Worm (Caenorhabditis elegans) whole organism, late embryonic: ENCODE results near the gene D1086.3.
A peak's percentile ranks its signal among the peaks of the same experiment; 100 is the strongest.

Experiments used
- C08G9.2 ChIP-seq: sonication (generic microtip); optimal IDR thresholded peaks from 2 replicates; lab custom pipeline; 2016; ENCODE audit warnings: mild to moderate bottlenecking, missing genetic modification characterization, moderate library complexity, missing compliant biosample characterization
- C38D4.7 ChIP-seq: fragments of 200-800 bp; sonication (Bioruptor generic); optimal IDR thresholded peaks from 2 replicates; lab custom pipeline; 2018; ENCODE audit warnings: mild to moderate bottlenecking, missing genetic modification characterization, moderate library complexity, missing compliant biosample characterization
- Y22D7AL.16 ChIP-seq: sonication (generic microtip); optimal IDR thresholded peaks from 2 replicates; lab custom pipeline; 2016; ENCODE audit warnings: missing genetic modification characterization, missing compliant biosample characterization
- ahr-1 ChIP-seq: sonication (generic microtip); optimal IDR thresholded peaks from 2 replicates; lab custom pipeline; 2016; ENCODE audit warnings: missing genetic modification characterization, missing compliant biosample characterization
- ama-1 ChIP-seq: fragments of 150-350 bp; optimal IDR thresholded peaks from 2 replicates; lab custom pipeline; 2014
- ceh-18 ChIP-seq: sonication (generic microtip); optimal IDR thresholded peaks from 2 replicates; lab custom pipeline; 2016; ENCODE audit warnings: missing genetic modification characterization, missing compliant biosample characterization
- ceh-2 ChIP-seq: sonication (generic microtip); optimal IDR thresholded peaks from 2 replicates; lab custom pipeline; 2016; ENCODE audit warnings: missing genotype, missing genetic modification characterization, missing compliant biosample characterization
- ceh-22 ChIP-seq: sonication (generic microtip); optimal IDR thresholded peaks from 2 replicates; lab custom pipeline; 2017; ENCODE audit warnings: missing biosample characterization, missing genetic modification characterization
- ceh-30 ChIP-seq: fragments of 150-350 bp; optimal IDR thresholded peaks from 2 replicates; lab custom pipeline; 2014; ENCODE audit warnings: missing biosample characterization, missing genetic modification characterization
- ceh-34 ChIP-seq: sonication (generic microtip); optimal IDR thresholded peaks from 2 replicates; lab custom pipeline; 2016; ENCODE audit warnings: mild to moderate bottlenecking, missing genetic modification characterization, missing compliant biosample characterization
- ceh-45 ChIP-seq: fragments of 200-800 bp; sonication (Bioruptor generic); IDR thresholded peaks from 2 replicates; pipeline ENCODE4 v1.3.6; 2022; ENCODE audit warnings: missing genetic modification reagents, missing genetic modification characterization, missing compliant biosample characterization
- ceh-48 ChIP-seq: sonication (generic microtip); optimal IDR thresholded peaks from 2 replicates; lab custom pipeline; 2016; ENCODE audit warnings: missing genetic modification characterization, inconsistent platforms, missing compliant biosample characterization
- ceh-6 ChIP-seq: fragments of 200-800 bp; sonication (Bioruptor generic); optimal IDR thresholded peaks from 2 replicates; lab custom pipeline; 2018; ENCODE audit warnings: mild to moderate bottlenecking, missing genetic modification characterization, missing compliant biosample characterization
- ceh-9 ChIP-seq: sonication (generic microtip); optimal IDR thresholded peaks from 2 replicates; lab custom pipeline; 2016; ENCODE audit warnings: mild to moderate bottlenecking, missing genetic modification characterization, inconsistent platforms, missing compliant biosample characterization
- dve-1 ChIP-seq: sonication (generic microtip); optimal IDR thresholded peaks from 2 replicates; lab custom pipeline; 2017; ENCODE audit warnings: antibody characterized with exemption, mild to moderate bottlenecking, missing genetic modification characterization, missing compliant biosample characterization
- elt-2 ChIP-seq: sonication (generic microtip); optimal IDR thresholded peaks from 2 replicates; lab custom pipeline; 2016; ENCODE audit warnings: missing genetic modification reagents, missing genetic modification characterization, missing compliant biosample characterization
- elt-4 ChIP-seq: sonication (generic microtip); optimal IDR thresholded peaks from 2 replicates; lab custom pipeline; 2016; ENCODE audit warnings: missing genetic modification characterization, missing compliant biosample characterization
- ets-4 ChIP-seq: sonication (generic microtip); optimal IDR thresholded peaks from 2 replicates; lab custom pipeline; 2016; ENCODE audit warnings: missing genetic modification characterization, missing compliant biosample characterization
- eyg-1 ChIP-seq: sonication (generic microtip); optimal IDR thresholded peaks from 2 replicates; lab custom pipeline; 2016; ENCODE audit warnings: missing genotype, missing genetic modification characterization, missing compliant biosample characterization
- fax-1 ChIP-seq: sonication (generic microtip); optimal IDR thresholded peaks from 2 replicates; lab custom pipeline; 2016; ENCODE audit warnings: missing genotype, missing genetic modification characterization, missing compliant biosample characterization
- fkh-10 ChIP-seq: fragments of 150-350 bp; optimal IDR thresholded peaks from 2 replicates; lab custom pipeline; 2014; ENCODE audit warnings: missing biosample characterization, missing genetic modification reagents, missing genetic modification characterization
- fkh-6 ChIP-seq: sonication (generic microtip); optimal IDR thresholded peaks from 2 replicates; lab custom pipeline; 2016; ENCODE audit warnings: missing genetic modification characterization, missing compliant biosample characterization
- gmeb-2 ChIP-seq: sonication (generic microtip); optimal IDR thresholded peaks from 2 replicates; lab custom pipeline; 2016; ENCODE audit warnings: missing genetic modification characterization, inconsistent platforms, missing compliant biosample characterization
- hlh-6 ChIP-seq: sonication (generic microtip); optimal IDR thresholded peaks from 2 replicates; lab custom pipeline; 2016; ENCODE audit warnings: missing genotype, missing genetic modification characterization, missing compliant biosample characterization
- lim-6 ChIP-seq: sonication (generic microtip); optimal IDR thresholded peaks from 2 replicates; lab custom pipeline; 2016; ENCODE audit warnings: missing genetic modification characterization, missing compliant biosample characterization
- mec-3 ChIP-seq: sonication (generic microtip); optimal IDR thresholded peaks from 2 replicates; lab custom pipeline; 2016; ENCODE audit warnings: borderline replicate concordance, missing genetic modification characterization, missing compliant biosample characterization
- nfya-1 ChIP-seq: sonication (generic microtip); optimal IDR thresholded peaks from 2 replicates; lab custom pipeline; 2017; ENCODE audit warnings: missing genetic modification characterization, mild to moderate bottlenecking, missing compliant biosample characterization, antibody characterized with exemption, moderate library complexity
- nhr-232 ChIP-seq: sonication (generic microtip); optimal IDR thresholded peaks from 2 replicates; lab custom pipeline; 2016; ENCODE audit warnings: missing genetic modification characterization, missing compliant biosample characterization
- odd-2 ChIP-seq: sonication (generic microtip); optimal IDR thresholded peaks from 2 replicates; lab custom pipeline; 2017; ENCODE audit warnings: antibody characterized with exemption, mild to moderate bottlenecking, missing genetic modification characterization, missing compliant biosample characterization
- pag-3 ChIP-seq: sonication (generic microtip); optimal IDR thresholded peaks from 2 replicates; lab custom pipeline; 2016; ENCODE audit warnings: missing compliant biosample characterization, missing genetic modification characterization, borderline replicate concordance
- pax-1 ChIP-seq: fragments of 150-350 bp; optimal IDR thresholded peaks from 2 replicates; lab custom pipeline; 2014; ENCODE audit warnings: missing biosample characterization, missing genetic modification characterization
- pha-2 ChIP-seq: sonication (generic microtip); optimal IDR thresholded peaks from 2 replicates; lab custom pipeline; 2017; ENCODE audit warnings: mild to moderate bottlenecking, missing genetic modification characterization, missing compliant biosample characterization
- pha-4 ChIP-seq: fragments of 150-350 bp; optimal IDR thresholded peaks from 2 replicates; lab custom pipeline; 2018; ENCODE audit warnings: missing biosample characterization, missing genetic modification reagents, missing genetic modification characterization
- pqm-1 ChIP-seq: sonication (generic microtip); optimal IDR thresholded peaks from 2 replicates; lab custom pipeline; 2016; ENCODE audit warnings: missing genetic modification characterization, missing compliant biosample characterization
- pros-1 ChIP-seq: fragments of 150-350 bp; optimal IDR thresholded peaks from 2 replicates; lab custom pipeline; 2014; ENCODE audit warnings: missing biosample characterization, missing genetic modification reagents, missing genetic modification characterization
- ref-2 ChIP-seq: sonication (generic microtip); optimal IDR thresholded peaks from 2 replicates; lab custom pipeline; 2016; ENCODE audit warnings: missing genetic modification characterization, missing compliant biosample characterization
- sdc-2 ChIP-seq: sonication (generic microtip); optimal IDR thresholded peaks from 2 replicates; lab custom pipeline; 2016; ENCODE audit warnings: missing genotype, missing genetic modification characterization, missing compliant biosample characterization
- sox-2 ChIP-seq: fragments of 200-800 bp; sonication (Bioruptor generic); IDR thresholded peaks from 2 replicates; pipeline ENCODE4 v1.3.6; 2022; ENCODE audit warnings: missing genetic modification reagents, missing genetic modification characterization, missing compliant biosample characterization
- tbx-2 ChIP-seq: sonication (generic microtip); optimal IDR thresholded peaks from 2 replicates; lab custom pipeline; 2016; ENCODE audit warnings: missing genetic modification characterization, missing compliant biosample characterization
- tbx-7 ChIP-seq: sonication (generic microtip); optimal IDR thresholded peaks from 2 replicates; lab custom pipeline; 2016; ENCODE audit warnings: missing genotype, missing genetic modification characterization, missing compliant biosample characterization
- ttx-3 ChIP-seq: sonication (generic microtip); optimal IDR thresholded peaks from 2 replicates; lab custom pipeline; 2016; ENCODE audit warnings: missing genetic modification reagents, missing genetic modification characterization, missing compliant biosample characterization
- unc-3 ChIP-seq, 2 experiments: fragments of 200-800 bp in 1 of 2; sonication (Bioruptor generic) in 1 of 2; sonication (generic microtip) in 1 of 2; conservative IDR thresholded peaks in 1 of 2; optimal IDR thresholded peaks in 1 of 2; 2 replicates each; pipeline versions ENCODE4 v1.3.6 to Lab custom; 2016 to 2022; ENCODE audit warnings: missing compliant biosample characterization in 2 of 2, missing genetic modification characterization in 2 of 2, missing genetic modification reagents in 1 of 2
- unc-42 ChIP-seq: sonication (generic microtip); optimal IDR thresholded peaks from 2 replicates; lab custom pipeline; 2016; ENCODE audit warnings: missing genotype, missing genetic modification characterization, missing compliant biosample characterization
- unc-55 ChIP-seq: sonication (generic microtip); optimal IDR thresholded peaks from 2 replicates; lab custom pipeline; 2017; ENCODE audit warnings: missing biosample characterization, missing genetic modification reagents, missing genetic modification characterization
- unc-86 ChIP-seq: sonication (generic microtip); optimal IDR thresholded peaks from 2 replicates; lab custom pipeline; 2016; ENCODE audit warnings: missing genetic modification characterization, missing compliant biosample characterization
- zip-5 ChIP-seq: sonication (generic microtip); optimal IDR thresholded peaks from 2 replicates; lab custom pipeline; 2016; ENCODE audit warnings: missing genetic modification characterization, missing compliant biosample characterization
- ztf-16 ChIP-seq: sonication (generic microtip); optimal IDR thresholded peaks from 2 replicates; lab custom pipeline; 2017; ENCODE audit warnings: missing genetic modification characterization, missing compliant biosample characterization

D1086.3 gene

ce11 chrV:14128858-14129257 is 36.3 kb downstream of the D1086.3 start:
- TF ChIP-seq ceh-22 = no peak
- TF ChIP-seq ahr-1 = no peak
- TF ChIP-seq unc-55 = no peak
- TF ChIP-seq fkh-10 = no peak
- no peak for TF ChIP-seq unc-3 (GFP tag; conservative IDR thresholded peaks at IDR 0.05; lab: Robert Waterston, UW)
- no peak for TF ChIP-seq unc-3 (tag; optimal IDR thresholded peaks at IDR 0.05; lab: Kevin White, UChicago)
- TF ChIP-seq ets-4 = no peak
- TF ChIP-seq lim-6 (tag; lab: Kevin White, UChicago) = no peak
- no peak for TF ChIP-seq elt-2 (tag; lab: Kevin White, UChicago)
- no peak for TF ChIP-seq dve-1 (tag; lab: Kevin White, UChicago)
- no peak for TF ChIP-seq pqm-1 (tag; lab: Kevin White, UChicago)
- TF ChIP-seq eyg-1 (tag; lab: Kevin White, UChicago) = no peak
- TF ChIP-seq Y22D7AL.16 (tag; lab: Kevin White, UChicago) = no peak
- no peak for TF ChIP-seq ama-1 (lab: Kevin White, UChicago)
- TF ChIP-seq tbx-2 (tag; lab: Kevin White, UChicago) = no peak
- TF ChIP-seq odd-2 (tag; lab: Kevin White, UChicago) = no peak
- no peak for TF ChIP-seq sdc-2
- TF ChIP-seq elt-4 = no peak

- TF ChIP-seq ceh-2 (tag; lab: Kevin White, UChicago) (no peak), ttx-3 (peak; percentile 11), unc-42 (tag; lab: Kevin White, UChicago) (peak; percentile 72)
Measured at ce11 chrV:14130226-14130625, 37.6 kb downstream of the D1086.3 start.

- TF ChIP-seq ztf-16 (tag; lab: Kevin White, UChicago) (no peak), unc-86 (tag; lab: Kevin White, UChicago) (no peak), Y22D7AL.16 (tag; lab: Kevin White, UChicago) (no peak), pros-1 (no peak), dve-1 (tag; lab: Kevin White, UChicago) (no peak), sdc-2 (no peak), ceh-9 (tag; lab: Kevin White, UChicago) (no peak), unc-42 (tag; lab: Kevin White, UChicago) (no peak), zip-5 (tag; lab: Kevin White, UChicago) (peak; percentile 2), nhr-232 (tag; lab: Kevin White, UChicago) (no peak), nfya-1 (tag; lab: Kevin White, UChicago) (peak; percentile 4), ama-1 (lab: Kevin White, UChicago) (no peak), pha-4 (tag; lab: Kevin White, UChicago) (no peak), ceh-45 (GFP tag; lab: Robert Waterston, UW) (no peak), pax-1 (tag; lab: Kevin White, UChicago) (no peak), ceh-30 (tag; lab: Kevin White, UChicago) (no peak), hlh-6 (tag; lab: Kevin White, UChicago) (no peak), ceh-6 (GFP tag; lab: Kevin White, UChicago) (no peak), C08G9.2 (tag; lab: Kevin White, UChicago) (peak; percentile 16), gmeb-2 (tag; lab: Kevin White, UChicago) (no peak), pha-2 (tag; lab: Kevin White, UChicago) (no peak), ceh-2 (tag; lab: Kevin White, UChicago) (no peak), tbx-2 (tag; lab: Kevin White, UChicago) (peak; percentile 10), mec-3 (no peak), pqm-1 (tag; lab: Kevin White, UChicago) (no peak), fax-1 (no peak), fkh-10 (no peak), tbx-7 (tag; lab: Kevin White, UChicago) (no peak), unc-3 (GFP tag; conservative IDR thresholded peaks at IDR 0.05; lab: Robert Waterston, UW) (no peak), unc-3 (tag; optimal IDR thresholded peaks at IDR 0.05; lab: Kevin White, UChicago) (no peak), ceh-34 (tag; lab: Kevin White, UChicago) (no peak), sox-2 (GFP tag; lab: Robert Waterston, UW) (no peak), C38D4.7 (GFP tag; lab: Kevin White, UChicago) (no peak), ref-2 (tag; lab: Kevin White, UChicago) (no peak), pag-3 (no peak), ceh-22 (no peak), fkh-6 (tag; lab: Kevin White, UChicago) (no peak), ceh-48 (tag; lab: Kevin White, UChicago) (peak; percentile 38), ttx-3 (no peak), ceh-18 (no peak)
Measured at ce11 chrV:14133002-14133763, 40.6 kb downstream of the D1086.3 start.
